Worm (Caenorhabditis elegans) whole organism, L2 larva: Measurements from ENCODE around the gene C05B5.4.

ENCODE experiments used
- C34F6.9 ChIP-seq: fragments of 150-350 bp; optimal IDR thresholded peaks from 2 replicates; lab custom pipeline; 2014; ENCODE audit warnings: missing biosample characterization, missing genetic modification characterization
- aly-2 ChIP-seq: fragments of 150-350 bp; optimal IDR thresholded peaks from 2 replicates; lab custom pipeline; 2014; ENCODE audit warnings: missing biosample characterization, missing genetic modification characterization
- ceh-82 ChIP-seq: fragments of 150-350 bp; optimal IDR thresholded peaks from 2 replicates; lab custom pipeline; 2014; ENCODE audit warnings: missing biosample characterization, missing genetic modification characterization
- lin-13 ChIP-seq: fragments of 150-350 bp; optimal IDR thresholded peaks from 2 replicates; lab custom pipeline; 2014; ENCODE audit warnings: missing biosample characterization, missing genetic modification reagents, missing genetic modification characterization
- mab-5 ChIP-seq: fragments of 150-350 bp; optimal IDR thresholded peaks from 2 replicates; lab custom pipeline; 2014; ENCODE audit warnings: missing biosample characterization, missing genetic modification characterization
- nhr-11 ChIP-seq: fragments of 150-350 bp; optimal IDR thresholded peaks from 2 replicates; lab custom pipeline; 2014; ENCODE audit warnings: missing biosample characterization, missing genetic modification characterization
- nhr-12 ChIP-seq: fragments of 150-350 bp; optimal IDR thresholded peaks from 2 replicates; lab custom pipeline; 2014; ENCODE audit warnings: missing biosample characterization, missing genetic modification characterization
- nhr-237 ChIP-seq: fragments of 150-350 bp; optimal IDR thresholded peaks from 2 replicates; lab custom pipeline; 2014; ENCODE audit warnings: missing biosample characterization, missing genetic modification characterization
- nhr-77 ChIP-seq: fragments of 150-350 bp; optimal IDR thresholded peaks from 2 replicates; lab custom pipeline; 2014; ENCODE audit warnings: missing biosample characterization, missing genetic modification characterization
- skn-1 ChIP-seq: sonication (generic microtip); optimal IDR thresholded peaks from 2 replicates; lab custom pipeline; 2017; ENCODE audit warnings: missing biosample characterization, missing genetic modification characterization
- snpc-4 ChIP-seq: fragments of 150-350 bp; optimal IDR thresholded peaks from 2 replicates; lab custom pipeline; 2014; ENCODE audit warnings: missing biosample characterization, missing genetic modification characterization
- unc-55 ChIP-seq: fragments of 150-350 bp; sonication (generic microtip); optimal IDR thresholded peaks from 3 replicates; lab custom pipeline; 2014; ENCODE audit warnings: missing biosample characterization, missing genetic modification reagents, missing genetic modification characterization
- unc-62 ChIP-seq: fragments of 150-350 bp; optimal IDR thresholded peaks from 2 replicates; lab custom pipeline; 2014; ENCODE audit warnings: missing biosample characterization, missing genetic modification reagents, missing genetic modification characterization
- ztf-4 ChIP-seq: fragments of 150-350 bp; optimal IDR thresholded peaks from 2 replicates; lab custom pipeline; 2014; ENCODE audit warnings: missing biosample characterization, missing genetic modification characterization

- TF ChIP-seq nhr-77 (tag; lab: Kevin White, UChicago) (no peak), C34F6.9 (no peak), ztf-4 (tag; lab: Kevin White, UChicago) (no peak), snpc-4 (tag; lab: Kevin White, UChicago) (no peak), nhr-237 (tag; lab: Kevin White, UChicago) (no peak), skn-1 (tag; lab: Kevin White, UChicago) (no peak), mab-5 (no peak), nhr-11 (tag; lab: Kevin White, UChicago) (no peak), lin-13 (GFP tag; lab: Kevin White, UChicago) (no peak), unc-55 (GFP tag; lab: Kevin White, UChicago) (no peak), ceh-82 (tag; lab: Kevin White, UChicago) (no peak), unc-62 (GFP tag; lab: Kevin White, UChicago) (no peak), aly-2 (tag; lab: Kevin White, UChicago) (no peak), nhr-12 (tag; lab: Kevin White, UChicago) (no peak)
Measured at ce11 chrIII:9993535-9993934, at the start of gene C05B5.4.
